Fruit fly (Drosophila melanogaster) whole organism, embryonic: Measurements from ENCODE around the gene kat-60L1.

Experiments used
- Atf-2 ChIP-seq: fragments of 200-800 bp; sonication (Bioruptor generic); optimal IDR thresholded peaks from 2 replicates; lab custom pipeline; 2016; ENCODE audit warnings: missing biosample characterization, missing genetic modification characterization
- B-H2 ChIP-seq: fragments of 200-800 bp; sonication (Bioruptor generic); optimal IDR thresholded peaks from 2 replicates; lab custom pipeline; 2018; ENCODE audit warnings: missing biosample characterization, mild to moderate bottlenecking, missing genetic modification characterization
- Bteb2 ChIP-seq: fragments of 200-800 bp; sonication (Bioruptor generic); optimal IDR thresholded peaks from 2 replicates; lab custom pipeline; 2016; ENCODE audit warnings: missing biosample characterization, missing genetic modification characterization
- CG11093 ChIP-seq: fragments of 200-800 bp; sonication (Bioruptor generic); IDR thresholded peaks from 3 replicates; pipeline ENCODE4 v1.3.6; 2022; ENCODE audit warnings: missing biosample characterization, missing genetic modification characterization
- CG12071 ChIP-seq: fragments of 200-800 bp; sonication (Bioruptor generic); optimal IDR thresholded peaks from 3 replicates; lab custom pipeline; 2018; ENCODE audit warnings: missing biosample characterization, mild to moderate bottlenecking, missing genetic modification characterization
- CG12236 ChIP-seq: fragments of 200-800 bp; sonication (Bioruptor generic); optimal IDR thresholded peaks from 2 replicates; lab custom pipeline; 2016; ENCODE audit warnings: missing biosample characterization, missing genetic modification characterization
- CG12299 ChIP-seq: fragments of 200-800 bp; sonication (Bioruptor generic); optimal IDR thresholded peaks from 2 replicates; lab custom pipeline; 2018; ENCODE audit warnings: missing biosample characterization, mild to moderate bottlenecking, missing genetic modification characterization
- CG13296 ChIP-seq: fragments of 200-800 bp; sonication (Bioruptor generic); optimal IDR thresholded peaks from 3 replicates; lab custom pipeline; 2018; ENCODE audit warnings: missing biosample characterization, mild to moderate bottlenecking, missing genetic modification characterization
- CG14050 ChIP-seq: fragments of 200-800 bp; sonication (Bioruptor generic); IDR thresholded peaks from 3 replicates; pipeline ENCODE4 v1.3.6; 2022; ENCODE audit warnings: missing biosample characterization, missing genetic modification characterization
- CG1529 ChIP-seq: fragments of 200-800 bp; sonication (Bioruptor generic); optimal IDR thresholded peaks from 3 replicates; lab custom pipeline; 2018; ENCODE audit warnings: missing biosample characterization, missing genetic modification characterization
- CG15601 ChIP-seq: fragments of 200-800 bp; sonication (Bioruptor generic); optimal IDR thresholded peaks from 3 replicates; lab custom pipeline; 2019; ENCODE audit warnings: missing biosample characterization, mild to moderate bottlenecking, missing genetic modification characterization, moderate library complexity
- CG16779 ChIP-seq: fragments of 200-800 bp; sonication (Bioruptor generic); IDR thresholded peaks from 2 replicates; pipeline ENCODE4 v1.3.6; 2022; ENCODE audit warnings: missing biosample characterization, missing genetic modification characterization
- CG17568 ChIP-seq: fragments of 200-800 bp; sonication (Bioruptor generic); optimal IDR thresholded peaks from 2 replicates; lab custom pipeline; 2018; ENCODE audit warnings: missing biosample characterization, mild to moderate bottlenecking, missing genetic modification characterization, moderate library complexity
- CG17802 ChIP-seq: fragments of 200-800 bp; sonication (Bioruptor generic); optimal IDR thresholded peaks from 2 replicates; lab custom pipeline; 2018; ENCODE audit warnings: missing biosample characterization, mild to moderate bottlenecking, missing genetic modification characterization, moderate library complexity
- CG17829 ChIP-seq: fragments of 200-800 bp; optimal IDR thresholded peaks from 2 replicates; lab custom pipeline; 2019; ENCODE audit warnings: missing biosample characterization, mild to moderate bottlenecking, missing genetic modification characterization, moderate library complexity
- CG2678 ChIP-seq: fragments of 200-800 bp; sonication (Bioruptor generic); optimal IDR thresholded peaks from 3 replicates; lab custom pipeline; 2019; ENCODE audit warnings: missing biosample characterization, mild to moderate bottlenecking, missing genetic modification characterization, moderate library complexity
- CG30431 ChIP-seq: fragments of 200-800 bp; sonication (Bioruptor generic); optimal IDR thresholded peaks from 2 replicates; lab custom pipeline; 2017; ENCODE audit warnings: missing biosample characterization, missing genetic modification characterization
- CG32532 ChIP-seq: fragments of 200-800 bp; sonication (Bioruptor generic); IDR thresholded peaks from 2 replicates; pipeline ENCODE4 v1.3.6; 2022; ENCODE audit warnings: missing biosample characterization, missing genetic modification characterization
- CG34224 ChIP-seq: fragments of 200-800 bp; sonication (Bioruptor generic); IDR thresholded peaks from 3 replicates; pipeline ENCODE4 v1.3.6; 2022; ENCODE audit warnings: missing biosample characterization, missing genetic modification characterization; ENCODE audit not compliant: partially characterized antibody
- CG3726 ChIP-seq: fragments of 200-800 bp; sonication (Bioruptor generic); IDR thresholded peaks from 3 replicates; pipeline ENCODE4, ENCODE4 v1.3.6; 2022; ENCODE audit warnings: missing biosample characterization, missing genetic modification characterization
- CG4282 ChIP-seq: fragments of 200-800 bp; sonication (Bioruptor generic); optimal IDR thresholded peaks from 2 replicates; lab custom pipeline; 2016; ENCODE audit warnings: missing biosample characterization, missing genetic modification characterization
- CG4707 ChIP-seq: fragments of 200-800 bp; sonication (Bioruptor generic); optimal IDR thresholded peaks from 2 replicates; lab custom pipeline; 2018; ENCODE audit warnings: missing biosample characterization, mild to moderate bottlenecking, missing genetic modification characterization, moderate library complexity
- CG5180 ChIP-seq: fragments of 200-800 bp; sonication (Bioruptor generic); optimal IDR thresholded peaks from 3 replicates; lab custom pipeline; 2017; ENCODE audit warnings: missing biosample characterization, missing genetic modification characterization, mild to moderate bottlenecking, moderate library complexity, missing genetic modification reagents
- CG9797 ChIP-seq: fragments of 200-800 bp; sonication (Bioruptor generic); optimal IDR thresholded peaks from 3 replicates; lab custom pipeline; 2018; ENCODE audit warnings: missing biosample characterization, mild to moderate bottlenecking, missing genetic modification characterization
- Dbx ChIP-seq: fragments of 200-800 bp; sonication (Bioruptor generic); IDR thresholded peaks from 3 replicates; pipeline ENCODE4 v1.3.6; 2022; ENCODE audit warnings: missing biosample characterization, missing genetic modification characterization
- Doc2 ChIP-seq: fragments of 200-800 bp; sonication (Bioruptor generic); IDR thresholded peaks from 2 replicates; pipeline ENCODE4 v1.3.6; 2022; ENCODE audit warnings: missing biosample characterization, missing genetic modification characterization
- E2f2 ChIP-seq: fragments of 200-800 bp; sonication (Bioruptor generic); IDR thresholded peaks from 2 replicates; pipeline ENCODE4 v1.3.6; 2022; ENCODE audit warnings: missing biosample characterization, missing genetic modification characterization
- Ets97D ChIP-seq: fragments of 200-800 bp; sonication (Bioruptor generic); optimal IDR thresholded peaks from 3 replicates; lab custom pipeline; 2016; ENCODE audit warnings: missing biosample characterization, missing genetic modification characterization
- Fer3 ChIP-seq: fragments of 200-800 bp; sonication (Bioruptor generic); optimal IDR thresholded peaks from 2 replicates; lab custom pipeline; 2018; ENCODE audit warnings: missing biosample characterization, mild to moderate bottlenecking, missing genetic modification characterization, moderate library complexity
- HHEX ChIP-seq: fragments of 200-800 bp; sonication (Bioruptor generic); optimal IDR thresholded peaks from 3 replicates; lab custom pipeline; 2017; ENCODE audit warnings: missing biosample characterization, mild to moderate bottlenecking, missing genetic modification characterization, missing genetic modification reagents
- Hmr ChIP-seq: fragments of 200-800 bp; sonication (Bioruptor generic); optimal IDR thresholded peaks from 3 replicates; lab custom pipeline; 2017; ENCODE audit warnings: mild to moderate bottlenecking, missing biosample characterization, missing genetic modification reagents, missing genetic modification characterization
- Med ChIP-seq: fragments of 200-800 bp; sonication (Bioruptor generic); peaks from one replicate; lab custom pipeline; 2016; ENCODE audit warnings: missing biosample characterization, missing genetic modification characterization, mild to moderate bottlenecking, inconsistent platforms, moderate library complexity
- Nf-YC ChIP-seq: fragments of 200-800 bp; optimal IDR thresholded peaks from 3 replicates; lab custom pipeline; 2019; ENCODE audit warnings: missing biosample characterization, mild to moderate bottlenecking, missing genetic modification characterization, moderate library complexity
- ash1 ChIP-seq: fragments of 200-800 bp; sonication (Bioruptor generic); optimal IDR thresholded peaks from 2 replicates; lab custom pipeline; 2018; ENCODE audit warnings: missing biosample characterization, mild to moderate bottlenecking, missing genetic modification characterization
- chm ChIP-seq: fragments of 200-800 bp; sonication (Bioruptor generic); IDR thresholded peaks from 2 replicates; pipeline ENCODE4 v1.3.6; 2022; ENCODE audit warnings: missing biosample characterization, missing genetic modification characterization
- ci ChIP-seq: fragments of 200-800 bp; sonication (Bioruptor generic); IDR thresholded peaks from 3 replicates; pipeline ENCODE4 v1.3.6; 2022; ENCODE audit warnings: missing biosample characterization, missing genetic modification characterization
- crp ChIP-seq, 2 experiments: fragments of 200-800 bp; sonication (Bioruptor generic); optimal IDR thresholded peaks; 2 replicates in 1 of 2; 3 replicates in 1 of 2; lab custom pipeline; 2017; ENCODE audit warnings: missing biosample characterization in 2 of 2, missing genetic modification characterization in 2 of 2, mild to moderate bottlenecking in 1 of 2, moderate library complexity in 1 of 2
- cwo ChIP-seq: fragments of 200-800 bp; sonication (Bioruptor generic); optimal IDR thresholded peaks from 3 replicates; lab custom pipeline; 2017; ENCODE audit warnings: missing biosample characterization, missing genetic modification characterization, mild to moderate bottlenecking, moderate library complexity, missing genetic modification reagents
- dmrt11E ChIP-seq: fragments of 200-800 bp; sonication (Bioruptor generic); optimal IDR thresholded peaks from 3 replicates; lab custom pipeline; 2018; ENCODE audit warnings: missing biosample characterization, mild to moderate bottlenecking, missing genetic modification characterization, moderate library complexity
- emc ChIP-seq: fragments of 200-800 bp; sonication (Bioruptor generic); optimal IDR thresholded peaks from 2 replicates; lab custom pipeline; 2016; ENCODE audit warnings: missing biosample characterization, missing genetic modification characterization
- eve ChIP-seq, 2 experiments: fragments of >200 bp; optimal IDR thresholded peaks; 2 replicates each; lab custom pipeline; 2017; ENCODE audit warnings: missing biosample characterization in 2 of 2, missing genetic modification characterization in 2 of 2
- gt ChIP-seq: fragments of 200-800 bp; sonication (Bioruptor generic); IDR thresholded peaks from 2 replicates; pipeline ENCODE4 v1.3.6; 2022; ENCODE audit warnings: missing biosample characterization, missing genetic modification characterization
- lbe ChIP-seq: fragments of 200-800 bp; sonication (Bioruptor generic); optimal IDR thresholded peaks from 2 replicates; lab custom pipeline; 2016; ENCODE audit warnings: missing biosample characterization, mild to moderate bottlenecking, missing genetic modification characterization
- lilli ChIP-seq: fragments of 200-800 bp; sonication (Bioruptor generic); optimal IDR thresholded peaks from 3 replicates; lab custom pipeline; 2016; ENCODE audit warnings: missing biosample characterization, missing genetic modification characterization
- nerfin-2 ChIP-seq: fragments of 200-800 bp; sonication (Bioruptor generic); IDR thresholded peaks from 2 replicates; pipeline ENCODE4 v1.3.6; 2022; ENCODE audit warnings: missing biosample characterization, missing genetic modification characterization; ENCODE audit not compliant: partially characterized antibody
- pan ChIP-seq, 4 experiments: fragments of >200 bp in 3 of 4; fragments of 200-800 bp in 1 of 4; sonication (Bioruptor generic) in 1 of 4; optimal IDR thresholded peaks in 3 of 4; IDR thresholded peaks in 1 of 4; 2 replicates each; pipeline versions ENCODE4 v1.3.6 to Lab custom; 2017 to 2022; ENCODE audit warnings: missing biosample characterization in 2 of 4, missing genetic modification characterization in 2 of 4, mixed read lengths in 1 of 4
- pfk ChIP-seq: fragments of 200-800 bp; sonication (Bioruptor generic); optimal IDR thresholded peaks from 2 replicates; lab custom pipeline; 2018; ENCODE audit warnings: missing biosample characterization, mild to moderate bottlenecking, missing genetic modification characterization, moderate library complexity
- sens-2 ChIP-seq: fragments of 200-800 bp; sonication (Bioruptor generic); IDR thresholded peaks from 2 replicates; pipeline ENCODE4 v1.3.6; 2022; ENCODE audit warnings: missing biosample characterization, missing genetic modification characterization
- shn ChIP-seq: fragments of 200-800 bp; sonication (Bioruptor generic); optimal IDR thresholded peaks from 3 replicates; lab custom pipeline; 2016; ENCODE audit warnings: missing biosample characterization, missing genetic modification characterization
- zfh1 ChIP-seq: fragments of 200-800 bp; sonication (Bioruptor generic); IDR thresholded peaks from 3 replicates; pipeline ENCODE4 v1.3.6; 2022; ENCODE audit warnings: missing biosample characterization, missing genetic modification characterization

kat-60L1 gene

dm6 chr3R:5791497-5791896, 9.9 kb downstream of the kat-60L1 start, which contains the start of gene Hpf1 (continued):
- TF ChIP-seq nerfin-2 (GFP tag; lab: Robert Waterston, UW) (no peak), CG30431 (GFP tag; lab: Kevin White, UChicago) (peak; percentile 98), chm (GFP tag; lab: Robert Waterston, UW) (peak; percentile 95), eve (GFP tag; optimal IDR thresholded peaks at IDR 0.05; lab: Kevin White, UChicago) (no peak), gt (peak; percentile 91), CG4707 (GFP tag; lab: Kevin White, UChicago) (peak; percentile 85), dmrt11E (tag; lab: Kevin White, UChicago) (peak; percentile 96), E2f2 (peak; percentile 86), Hmr (GFP tag; lab: Kevin White, UChicago) (peak; percentile 99), Med (GFP tag; lab: Kevin White, UChicago) (peak; percentile 100), CG15601 (tag; lab: Kevin White, UChicago) (peak; percentile 95), CG16779 (GFP tag; lab: Robert Waterston, UW) (peak; percentile 96), cwo (peak; percentile 96), emc (GFP tag; lab: Kevin White, UChicago) (peak; percentile 97), pan (optimal IDR thresholded peaks at IDR 0.05; lab: Kevin White, UChicago) (no peak), pan (GFP tag; optimal IDR thresholded peaks at IDR 0.05 in 1 of 2, IDR thresholded peaks at IDR 0.05 in 1 of 2) (peak in 1 of 2 experiments; percentile 98), sens-2 (GFP tag; lab: Robert Waterston, UW) (peak; percentile 86), CG3726 (GFP tag; lab: Robert Waterston, UW) (peak; percentile 96), zfh1 (GFP tag; lab: Robert Waterston, UW) (peak; percentile 98), Dbx (GFP tag; lab: Robert Waterston, UW) (peak; percentile 98), crp (GFP tag; optimal IDR thresholded peaks at IDR 0.05; lab: Kevin White, UChicago) (peak in 1 of 2 experiments; percentile 69), ci (GFP tag; lab: Robert Waterston, UW) (peak; percentile 98), ash1 (GFP tag; lab: Kevin White, UChicago) (peak; percentile 85), Bteb2 (GFP tag; lab: Kevin White, UChicago) (peak; percentile 99), CG17829 (tag; lab: Kevin White, UChicago) (peak; percentile 97), CG32532 (GFP tag; lab: Robert Waterston, UW) (peak; percentile 99), CG9797 (GFP tag; lab: Kevin White, UChicago) (peak; percentile 29), Fer3 (tag; lab: Kevin White, UChicago) (peak; percentile 98), shn (GFP tag; lab: Kevin White, UChicago) (peak; percentile 99), CG17802 (tag; lab: Kevin White, UChicago) (peak; percentile 79), CG12071 (GFP tag; lab: Kevin White, UChicago) (peak; percentile 98), Nf-YC (tag; lab: Kevin White, UChicago) (peak; percentile 90), lilli (GFP tag; lab: Kevin White, UChicago) (peak; percentile 99), CG12236 (GFP tag; lab: Kevin White, UChicago) (peak; percentile 98), CG12299 (tag; lab: Kevin White, UChicago) (peak; percentile 97), lbe (GFP tag; lab: Kevin White, UChicago) (peak; percentile 99), CG14050 (GFP tag; lab: Robert Waterston, UW) (peak; percentile 95), CG4282 (GFP tag; lab: Kevin White, UChicago) (peak; percentile 97), Doc2 (peak; percentile 95), HHEX (GFP tag; lab: Kevin White, UChicago) (peak; percentile 98), CG17568 (peak; percentile 97), CG13296 (peak; percentile 99), CG1529 (GFP tag; lab: Kevin White, UChicago) (peak; percentile 94), pfk (GFP tag; lab: Kevin White, UChicago) (peak; percentile 51), CG2678 (peak; percentile 99), CG11093 (GFP tag; lab: Robert Waterston, UW) (peak; percentile 98), Ets97D (GFP tag; lab: Kevin White, UChicago) (peak; percentile 94), Atf-2 (GFP tag; lab: Kevin White, UChicago) (peak; percentile 98), B-H2 (GFP tag; lab: Kevin White, UChicago) (peak; percentile 97), CG34224 (no peak), CG5180 (peak; percentile 88)
